Worm (Caenorhabditis elegans) whole organism, L4 larva: ENCODE data around the gene T05H10.8.
A peak's percentile ranks its signal among the peaks of the same experiment; 100 is the strongest.

Experiments used
- F37D6.2 ChIP-seq: sonication (generic microtip); optimal IDR thresholded peaks from 2 replicates; lab custom pipeline; 2016; ENCODE audit warnings: mild to moderate bottlenecking, missing genetic modification characterization, missing compliant biosample characterization
- F49E8.2 ChIP-seq: sonication (generic microtip); optimal IDR thresholded peaks from 2 replicates; lab custom pipeline; 2016; ENCODE audit warnings: missing compliant biosample characterization, mild to moderate bottlenecking, missing genetic modification characterization, borderline replicate concordance
- R02D3.7 ChIP-seq: fragments of 150-350 bp; sonication (generic microtip); optimal IDR thresholded peaks from 3 replicates; lab custom pipeline; 2014; ENCODE audit warnings: missing biosample characterization, missing genetic modification characterization
- Y105C5A.15 ChIP-seq: fragments of 200-800 bp; sonication (Bioruptor generic); IDR thresholded peaks from 2 replicates; pipeline ENCODE4 v1.3.6; 2022; ENCODE audit warnings: missing genetic modification characterization, missing compliant biosample characterization
- Y5F2A.4 ChIP-seq: fragments of 200-800 bp; sonication (Bioruptor generic); optimal IDR thresholded peaks from 2 replicates; lab custom pipeline; 2018; ENCODE audit warnings: mild to moderate bottlenecking, missing genetic modification characterization, missing compliant biosample characterization
- ZK337.2 ChIP-seq: fragments of 200-800 bp; sonication (Bioruptor generic); IDR thresholded peaks from 2 replicates; pipeline ENCODE4 v1.3.6; 2022; ENCODE audit warnings: missing genetic modification reagents, missing genetic modification characterization, missing compliant biosample characterization
- aha-1 ChIP-seq: fragments of 150-350 bp; peaks from one replicate; lab custom pipeline; 2014; ENCODE audit warnings: missing biosample characterization, missing genetic modification characterization
- ama-1 ChIP-seq: fragments of 150-350 bp; optimal IDR thresholded peaks from 2 replicates; lab custom pipeline; 2014; ENCODE audit warnings: inconsistent platforms, mixed read lengths
- attf-4 ChIP-seq: sonication (generic microtip); optimal IDR thresholded peaks from 3 replicates; lab custom pipeline; 2017; ENCODE audit warnings: missing biosample characterization, missing genetic modification characterization
- ceh-20 ChIP-seq: fragments of 200-800 bp; sonication (Bioruptor generic); IDR thresholded peaks from 2 replicates; pipeline ENCODE4 v1.3.6; 2022; ENCODE audit warnings: missing genetic modification reagents, missing genetic modification characterization, missing compliant biosample characterization
- ceh-28 ChIP-seq: fragments of 150-350 bp; optimal IDR thresholded peaks from 2 replicates; lab custom pipeline; 2014; ENCODE audit warnings: missing biosample characterization, missing genetic modification reagents, missing genetic modification characterization
- ceh-44 ChIP-seq: fragments of 200-800 bp; sonication (Bioruptor generic); IDR thresholded peaks from 2 replicates; pipeline ENCODE4 v1.3.6; 2022; ENCODE audit warnings: missing genetic modification reagents, missing genetic modification characterization, missing compliant biosample characterization
- ceh-62 ChIP-seq: sonication (generic microtip); optimal IDR thresholded peaks from 2 replicates; lab custom pipeline; 2017; ENCODE audit warnings: missing biosample characterization, missing genetic modification characterization
- ces-1 ChIP-seq: fragments of 150-350 bp; sonication (generic microtip); optimal IDR thresholded peaks from 4 replicates; lab custom pipeline; 2014; ENCODE audit warnings: missing biosample characterization, missing genetic modification reagents, missing genetic modification characterization
- ctbp-1 ChIP-seq: fragments of 200-800 bp; sonication (Bioruptor generic); IDR thresholded peaks from 2 replicates; pipeline ENCODE4 v1.3.6; 2022; ENCODE audit warnings: missing genetic modification reagents, missing genetic modification characterization, missing compliant biosample characterization
- daf-16 ChIP-seq, 3 experiments: sonication (generic microtip); optimal IDR thresholded peaks; 2 replicates each; lab custom pipeline; 2016 to 2017; ENCODE audit warnings: missing genetic modification characterization in 3 of 3, missing genetic modification reagents in 3 of 3, mild to moderate bottlenecking in 2 of 3, missing compliant biosample characterization in 2 of 3, missing biosample characterization in 1 of 3, moderate library complexity in 1 of 3
- daf-8 ChIP-seq: fragments of 200-800 bp; sonication (Bioruptor generic); IDR thresholded peaks from 2 replicates; pipeline ENCODE4 v1.3.6; 2022; ENCODE audit warnings: missing genetic modification characterization, missing compliant biosample characterization
- dmd-9 ChIP-seq: fragments of 200-800 bp; sonication (Bioruptor generic); IDR thresholded peaks from 2 replicates; pipeline ENCODE4 v1.3.6; 2022; ENCODE audit warnings: missing genetic modification reagents, missing genetic modification characterization, missing compliant biosample characterization
- dpl-1 ChIP-seq: fragments of 150-350 bp; optimal IDR thresholded peaks from 2 replicates; lab custom pipeline; 2014; ENCODE audit warnings: missing biosample characterization, missing genetic modification reagents, missing genetic modification characterization
- duxl-1 ChIP-seq: sonication (generic microtip); optimal IDR thresholded peaks from 2 replicates; lab custom pipeline; 2016; ENCODE audit warnings: mild to moderate bottlenecking, missing genetic modification characterization, moderate library complexity, missing compliant biosample characterization; ENCODE audit not compliant: poor library complexity
- egl-27 ChIP-seq: sonication (generic microtip); optimal IDR thresholded peaks from 3 replicates; lab custom pipeline; 2017; ENCODE audit warnings: missing biosample characterization, missing genetic modification reagents, missing genetic modification characterization
- egl-43 ChIP-seq: fragments of 200-800 bp; sonication (Bioruptor generic); IDR thresholded peaks from 2 replicates; pipeline ENCODE4 v1.3.6; 2022; ENCODE audit warnings: missing genetic modification reagents, missing genetic modification characterization, missing compliant biosample characterization
- fos-1 ChIP-seq: fragments of 150-350 bp; optimal IDR thresholded peaks from 2 replicates; lab custom pipeline; 2014; ENCODE audit warnings: missing biosample characterization, missing genetic modification characterization
- hlh-30 ChIP-seq: sonication (generic microtip); optimal IDR thresholded peaks from 2 replicates; lab custom pipeline; 2017; ENCODE audit warnings: antibody characterized with exemption, mild to moderate bottlenecking, missing genetic modification characterization, missing compliant biosample characterization; ENCODE audit not compliant: insufficient read depth
- hmg-1.1 ChIP-seq: fragments of 200-800 bp; sonication (Bioruptor generic); IDR thresholded peaks from 2 replicates; pipeline ENCODE4 v1.3.6; 2022; ENCODE audit warnings: missing genetic modification reagents, missing genetic modification characterization, missing compliant biosample characterization
- jun-1 ChIP-seq: fragments of 150-350 bp; optimal IDR thresholded peaks from 2 replicates; lab custom pipeline; 2014; ENCODE audit warnings: missing biosample characterization, missing genetic modification reagents, missing genetic modification characterization
- lin-1 ChIP-seq: fragments of 200-800 bp; sonication (Bioruptor generic); IDR thresholded peaks from 2 replicates; pipeline ENCODE4 v1.3.6; 2022; ENCODE audit warnings: missing genetic modification reagents, missing genetic modification characterization, missing compliant biosample characterization
- lir-3 ChIP-seq: sonication (generic microtip); optimal IDR thresholded peaks from 2 replicates; lab custom pipeline; 2016; ENCODE audit warnings: mild to moderate bottlenecking, missing genetic modification characterization, missing compliant biosample characterization
- madf-9 ChIP-seq: fragments of 200-800 bp; sonication (Bioruptor generic); conservative IDR thresholded peaks from 2 replicates; pipeline ENCODE4 v1.3.6; 2022; ENCODE audit warnings: missing genetic modification reagents, missing genetic modification characterization, missing compliant biosample characterization
- mdt-29 ChIP-seq: fragments of 200-800 bp; sonication (Bioruptor generic); IDR thresholded peaks from 2 replicates; pipeline ENCODE4 v1.3.6; 2022; ENCODE audit warnings: missing genetic modification reagents, missing genetic modification characterization, missing compliant biosample characterization
- mep-1 ChIP-seq: fragments of 150-350 bp; sonication (generic microtip); optimal IDR thresholded peaks from 3 replicates; lab custom pipeline; 2014; ENCODE audit warnings: missing biosample characterization, missing genetic modification characterization
- nhr-237 ChIP-seq: sonication (generic microtip); optimal IDR thresholded peaks from 2 replicates; lab custom pipeline; 2017; ENCODE audit warnings: missing biosample characterization, missing genetic modification characterization
- nhr-25 ChIP-seq: sonication (generic microtip); optimal IDR thresholded peaks from 2 replicates; lab custom pipeline; 2017; ENCODE audit warnings: missing genetic modification characterization, mild to moderate bottlenecking, missing compliant biosample characterization, antibody characterized with exemption, moderate library complexity, borderline replicate concordance; ENCODE audit not compliant: insufficient read depth
- nhr-48 ChIP-seq: sonication (generic microtip); optimal IDR thresholded peaks from 2 replicates; lab custom pipeline; 2016; ENCODE audit warnings: mild to moderate bottlenecking, missing genetic modification characterization, missing compliant biosample characterization
- pha-4 ChIP-seq, 2 experiments: fragments of 150-350 bp in 1 of 2; fragments of 200-800 bp in 1 of 2; sonication (Bioruptor generic) in 1 of 2; IDR thresholded peaks in 1 of 2; optimal IDR thresholded peaks in 1 of 2; 2 replicates each; pipeline versions ENCODE4 v1.3.6 to Lab custom; 2014 to 2022; ENCODE audit warnings: missing genetic modification characterization in 2 of 2, missing genetic modification reagents in 2 of 2, missing biosample characterization in 1 of 2, missing compliant biosample characterization in 1 of 2
- pqm-1 ChIP-seq: sonication (generic microtip); optimal IDR thresholded peaks from 2 replicates; lab custom pipeline; 2017; ENCODE audit warnings: missing biosample characterization, missing genetic modification characterization
- saeg-2 ChIP-seq: fragments of 200-800 bp; sonication (Bioruptor generic); IDR thresholded peaks from 2 replicates; pipeline ENCODE4 v1.3.6; 2022; ENCODE audit warnings: missing genetic modification reagents, missing genetic modification characterization, missing compliant biosample characterization
- skn-1 ChIP-seq: fragments of 150-350 bp; optimal IDR thresholded peaks from 2 replicates; lab custom pipeline; 2014; ENCODE audit warnings: missing biosample characterization, missing genetic modification characterization
- snpc-4 ChIP-seq: fragments of 150-350 bp; optimal IDR thresholded peaks from 2 replicates; lab custom pipeline; 2014; ENCODE audit warnings: missing biosample characterization, missing genetic modification characterization
- spr-3 ChIP-seq: fragments of 200-800 bp; sonication (Bioruptor generic); optimal IDR thresholded peaks from 2 replicates; lab custom pipeline; 2018; ENCODE audit warnings: mild to moderate bottlenecking, missing genetic modification characterization, missing compliant biosample characterization
- unc-130 ChIP-seq: sonication (generic microtip); optimal IDR thresholded peaks from 2 replicates; lab custom pipeline; 2016; ENCODE audit warnings: missing genetic modification reagents, missing genetic modification characterization, missing compliant biosample characterization
- unc-39 ChIP-seq: sonication (generic microtip); optimal IDR thresholded peaks from 2 replicates; lab custom pipeline; 2017; ENCODE audit warnings: missing biosample characterization, missing genetic modification characterization
- zfp-2 ChIP-seq: sonication (generic microtip); optimal IDR thresholded peaks from 2 replicates; lab custom pipeline; 2016; ENCODE audit warnings: mild to moderate bottlenecking, missing genetic modification characterization, missing compliant biosample characterization
- zfp-3 ChIP-seq: fragments of 200-800 bp; sonication (Bioruptor generic); conservative IDR thresholded peaks from 2 replicates; pipeline ENCODE4 v1.3.6; 2022; ENCODE audit warnings: missing genetic modification reagents, missing genetic modification characterization, missing compliant biosample characterization
- ztf-11 ChIP-seq: fragments of 150-350 bp; optimal IDR thresholded peaks from 2 replicates; lab custom pipeline; 2014; ENCODE audit warnings: missing biosample characterization, missing genetic modification characterization

T05H10.8 gene

ce11 chrII:8016761-8017160 lies 42.1 kb upstream of the T05H10.8 start (continued):
- TF ChIP-seq mep-1 (tag; lab: Kevin White, UChicago) (peak; percentile 74), skn-1 (no peak), nhr-237 (tag; lab: Kevin White, UChicago) (no peak), Y5F2A.4 (no peak), ceh-20 (GFP tag; lab: Robert Waterston, UW) (0 out of 2 replicates have a peak, but pooled peaks have one; percentile 36), hmg-1.1 (peak; percentile 31), ceh-44 (GFP tag; lab: Robert Waterston, UW) (no peak), aha-1 (tag; lab: Kevin White, UChicago) (peak; percentile 97), pqm-1 (peak; percentile 58), duxl-1 (tag; lab: Kevin White, UChicago) (no peak), pha-4 (GFP tag; IDR thresholded peaks at IDR 0.05; lab: Robert Waterston, UW) (no peak), pha-4 (tag; optimal IDR thresholded peaks at IDR 0.05; lab: Kevin White, UChicago) (no peak), ama-1 (lab: Kevin White, UChicago) (no peak), F49E8.2 (tag; lab: Kevin White, UChicago) (no peak), lir-3 (no peak), hlh-30 (peak; percentile 95), daf-16 (GFP tag; optimal IDR thresholded peaks at IDR 0.05; lab: Kevin White, UChicago) (no peak), daf-16 (tag; optimal IDR thresholded peaks at IDR 0.05; lab: Kevin White, UChicago) (peak; percentile 83), lin-1 (GFP tag; lab: Robert Waterston, UW) (peak; percentile 60; the same call in 1 of the 2 replicates)
- TF ChIP-seq, all 104 proteins: peak for 44

ce11 chrII:8017380-8017779 lies 41.5 kb upstream of the T05H10.8 start, which contains the start of gene zyg-11:
Gene zyg-11, plus strand, starts transcription at chrII:8017680.
- TF ChIP-seq unc-130 (GFP tag; lab: Kevin White, UChicago) (no peak), mdt-29 (GFP tag; lab: Robert Waterston, UW) (no peak), egl-43 (GFP tag; lab: Robert Waterston, UW) (no peak), R02D3.7 (tag; lab: Kevin White, UChicago) (no peak), dmd-9 (GFP tag; lab: Robert Waterston, UW) (no peak), nhr-237 (tag; lab: Kevin White, UChicago) (no peak), Y105C5A.15 (GFP tag; lab: Robert Waterston, UW) (no peak), ZK337.2 (GFP tag; lab: Robert Waterston, UW) (no peak), ceh-28 (tag; lab: Kevin White, UChicago) (no peak), ctbp-1 (GFP tag; lab: Robert Waterston, UW) (no peak), pqm-1 (no peak), snpc-4 (no peak), jun-1 (tag; lab: Kevin White, UChicago) (no peak), fos-1 (no peak), nhr-48 (tag; lab: Kevin White, UChicago) (no peak), ztf-11 (tag; lab: Kevin White, UChicago) (no peak), zfp-2 (tag; lab: Kevin White, UChicago) (no peak), aha-1 (tag; lab: Kevin White, UChicago) (no peak), ama-1 (lab: Kevin White, UChicago) (no peak), F37D6.2 (tag; lab: Kevin White, UChicago) (no peak)

- TF ChIP-seq madf-9 (GFP tag; lab: Robert Waterston, UW) = no peak
- no peak for TF ChIP-seq attf-4
- TF ChIP-seq spr-3 (GFP tag; lab: Kevin White, UChicago) = no peak
- no peak for TF ChIP-seq zfp-2 (tag; lab: Kevin White, UChicago)
- peak; percentile 50; the same call in 1 of the 2 replicates for TF ChIP-seq zfp-3 (GFP tag; lab: Robert Waterston, UW)
- TF ChIP-seq F49E8.2 (tag; lab: Kevin White, UChicago) = no peak
- no peak for TF ChIP-seq unc-39 (tag; lab: Kevin White, UChicago)
- no peak for TF ChIP-seq unc-130 (GFP tag; lab: Kevin White, UChicago)
- TF ChIP-seq ctbp-1 (GFP tag; lab: Robert Waterston, UW) = no peak
- TF ChIP-seq ceh-62 (tag; lab: Kevin White, UChicago) = no peak
- TF ChIP-seq nhr-25 = no peak
- no peak for TF ChIP-seq ceh-44 (GFP tag; lab: Robert Waterston, UW)
- no peak for TF ChIP-seq daf-8 (GFP tag; lab: Robert Waterston, UW)
- peak; percentile 39 for TF ChIP-seq ama-1 (lab: Kevin White, UChicago)
- no peak for TF ChIP-seq egl-27 (tag; lab: Kevin White, UChicago)
- TF ChIP-seq saeg-2 = 0 out of 2 replicates have a peak, but pooled peaks have one; percentile 22
- no peak for TF ChIP-seq Y5F2A.4
- peak in 1 of 2 experiments; percentile 16 for TF ChIP-seq daf-16 (GFP tag; optimal IDR thresholded peaks at IDR 0.05; lab: Kevin White, UChicago)
- peak; percentile 20 for TF ChIP-seq daf-16 (tag; optimal IDR thresholded peaks at IDR 0.05; lab: Kevin White, UChicago)
- no peak for TF ChIP-seq dpl-1 (GFP tag; lab: Kevin White, UChicago)
- peak; percentile 83 for TF ChIP-seq aha-1 (tag; lab: Kevin White, UChicago)
- no peak for TF ChIP-seq nhr-48 (tag; lab: Kevin White, UChicago)
- no peak for TF ChIP-seq ces-1 (GFP tag; lab: Kevin White, UChicago)
Observed at ce11 chrII:8020580-8021044, 38.3 kb upstream of the T05H10.8 start.
